Worm (Caenorhabditis elegans): Measurements from ENCODE around the gene tag-30.

Gene tag-30

ce11 chrIV:11855900-11856660 lies 1.1 kb upstream of the tag-30 start, which contains the start of gene ech-2 (continued):
- TF ChIP-seq madf-5 (GFP tag; IDR thresholded peaks at IDR 0.05) (no peak), dpl-1 (GFP tag; optimal IDR thresholded peaks at IDR 0.05) (peak; percentile 42), lsy-2 (tag; optimal IDR thresholded peaks at IDR 0.05) (peak in 1 of 2 experiments; percentile 43), lin-13 (GFP tag; optimal IDR thresholded peaks at IDR 0.05) (no peak), php-3 (GFP tag; IDR thresholded peaks at IDR 0.05) (no peak), mdt-29 (GFP tag; IDR thresholded peaks at IDR 0.05) (no peak), snpc-4 (tag; optimal IDR thresholded peaks at IDR 0.05) (no peak), lir-3 (tag; optimal IDR thresholded peaks at IDR 0.05) (no peak), rbr-2 (tag; optimal IDR thresholded peaks at IDR 0.05) (peak; percentile 2), Y105C5A.15 (GFP tag; IDR thresholded peaks at IDR 0.05) (no peak), mdl-1 (tag; optimal IDR thresholded peaks at IDR 0.05) (no peak), R02D3.7 (tag; optimal IDR thresholded peaks at IDR 0.05) (no peak)

DNA sequence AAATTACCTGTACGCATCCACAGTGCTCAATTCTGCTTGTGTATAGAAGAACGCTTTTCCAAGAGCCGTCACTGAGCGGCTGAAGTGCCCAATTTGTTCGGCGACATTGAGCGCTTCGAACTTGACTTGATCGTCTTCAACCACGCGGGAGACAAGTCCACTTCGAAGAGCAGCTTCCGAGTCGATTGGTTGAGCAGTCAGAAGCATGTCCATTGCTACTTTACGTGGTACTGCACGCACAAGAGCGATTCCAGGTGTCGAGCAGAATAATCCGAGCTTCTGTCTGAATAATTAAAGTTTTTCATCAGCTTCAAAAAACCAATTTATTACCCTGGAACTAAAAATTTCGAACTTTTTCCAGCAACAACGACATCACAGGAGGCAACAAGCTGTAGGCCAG lies 465 bp upstream of the tag-30 start:
- TF ChIP-seq unc-62 (GFP tag; optimal IDR thresholded peaks at IDR 0.05 in 1 of 2) = peak in 1 of 2 experiments; percentile 92
- no peak for TF ChIP-seq unc-62 (tag; optimal IDR thresholded peaks at IDR 0.05)
- no peak for TF ChIP-seq zip-2 (tag; optimal IDR thresholded peaks at IDR 0.05)

DNA sequence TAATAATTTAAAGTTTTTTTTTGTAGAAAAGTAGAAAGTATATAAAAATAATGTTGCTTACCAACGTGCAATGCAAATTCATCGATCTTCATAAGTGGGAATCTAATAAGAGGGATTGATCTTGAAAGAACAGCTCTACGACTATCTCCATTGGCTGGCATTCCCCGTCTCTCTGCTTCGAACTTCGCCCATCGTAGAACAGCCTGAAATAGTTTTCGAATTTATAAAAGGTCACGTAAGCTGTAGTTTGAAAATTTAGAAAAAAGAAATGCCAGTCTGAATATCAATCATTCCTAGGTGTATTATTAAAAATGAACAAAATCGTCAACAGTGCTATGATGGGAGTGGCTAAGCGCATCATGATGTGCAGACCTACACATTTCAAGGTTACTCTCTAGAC lies 3.1 kb downstream of the tag-30 start, which contains the start of gene F38H4.5:
F38H4.5 (plus strand) TSS at position 301 of the 400 bp plus-strand sequence.
- no peak for TF ChIP-seq daf-19 (GFP tag; conservative IDR thresholded peaks at IDR 0.05)
- TF ChIP-seq mdt-29 (GFP tag; IDR thresholded peaks at IDR 0.05) = no peak
- no peak for TF ChIP-seq madf-9 (GFP tag; conservative IDR thresholded peaks at IDR 0.05)
- no peak for TF ChIP-seq hlh-30 (tag; optimal IDR thresholded peaks at IDR 0.05; ENCODE audit: insufficient read depth)
- TF ChIP-seq nhr-102 (tag; optimal IDR thresholded peaks at IDR 0.05) = no peak
- TF ChIP-seq php-3 (GFP tag; IDR thresholded peaks at IDR 0.05) = no peak
- no peak for TF ChIP-seq nhr-48 (tag; optimal IDR thresholded peaks at IDR 0.05)
- no peak for TF ChIP-seq lin-13 (GFP tag; optimal IDR thresholded peaks at IDR 0.05)
- no peak for TF ChIP-seq F26F4.8 (GFP tag; conservative IDR thresholded peaks at IDR 0.05)
- TF ChIP-seq zfp-2 (tag; optimal IDR thresholded peaks at IDR 0.05) = no peak
- no peak for TF ChIP-seq ceh-82 (tag; optimal IDR thresholded peaks at IDR 0.05)
- TF ChIP-seq jun-1 (tag; optimal IDR thresholded peaks at IDR 0.05) = no peak
- no peak for TF ChIP-seq T26A8.4 (GFP tag; IDR thresholded peaks at IDR 0.05)
- TF ChIP-seq dpl-1 (GFP tag; optimal IDR thresholded peaks at IDR 0.05) = no peak
- TF ChIP-seq hif-1 (tag; optimal IDR thresholded peaks at IDR 0.05) = no peak
- TF ChIP-seq aha-1 (tag) = no peak

- TF ChIP-seq unc-39 (tag; optimal IDR thresholded peaks at IDR 0.05) (no peak), T20F7.1 (GFP tag; optimal IDR thresholded peaks at IDR 0.05) (no peak), madf-5 (GFP tag; IDR thresholded peaks at IDR 0.05) (no peak), lir-3 (tag; optimal IDR thresholded peaks at IDR 0.05) (no peak), mes-2 (tag; optimal IDR thresholded peaks at IDR 0.05; ENCODE audit: poor library complexity, severe bottlenecking) (no peak), pha-4 (GFP tag; IDR thresholded peaks at IDR 0.05) (no peak), pha-4 (tag; optimal IDR thresholded peaks at IDR 0.05) (no peak), daf-16 (GFP tag; optimal IDR thresholded peaks at IDR 0.05) (no peak), daf-16 (tag; optimal IDR thresholded peaks at IDR 0.05) (no peak), dve-1 (tag; optimal IDR thresholded peaks at IDR 0.05; ENCODE audit: insufficient read depth) (no peak), nhr-48 (tag; optimal IDR thresholded peaks at IDR 0.05) (no peak), ctbp-1 (GFP tag; IDR thresholded peaks at IDR 0.05) (no peak), attf-4 (tag; optimal IDR thresholded peaks at IDR 0.05) (no peak), lim-7 (GFP tag; IDR thresholded peaks at IDR 0.05) (no peak), nhr-102 (tag; optimal IDR thresholded peaks at IDR 0.05) (no peak), zip-11 (GFP tag; IDR thresholded peaks at IDR 0.05) (no peak), ceh-62 (tag; optimal IDR thresholded peaks at IDR 0.05) (no peak), daf-19 (GFP tag; conservative IDR thresholded peaks at IDR 0.05) (no peak), ceh-28 (tag; optimal IDR thresholded peaks at IDR 0.05) (no peak), aly-2 (tag; optimal IDR thresholded peaks at IDR 0.05) (no peak)
These were observed 7.1 kb downstream of the tag-30 start, which contains the start of the genes F38H4.6 and F38H4.4 for ce11 chrIV:11847771-11848312. Gene F38H4.6, minus strand, starts transcription at chrIV:11847871. Gene F38H4.4, plus strand, starts transcription at chrIV:11848262.
